Worm (Caenorhabditis elegans) whole organism, early embryonic: ENCODE measurements around the gene F56C9.6.

Source experiments
- ama-1 ChIP-seq: fragments of 150-350 bp; optimal IDR thresholded peaks from 2 replicates; lab custom pipeline; 2014
- ceh-36 ChIP-seq: sonication (generic microtip); optimal IDR thresholded peaks from 2 replicates; lab custom pipeline; 2016; ENCODE audit warnings: missing genetic modification characterization, inconsistent platforms, missing compliant biosample characterization
- flt-1 ChIP-seq: fragments of 200-800 bp; sonication (Bioruptor generic); IDR thresholded peaks from 2 replicates; pipeline ENCODE4 v1.3.6; 2022; ENCODE audit warnings: missing genetic modification characterization, missing compliant biosample characterization
- hmg-4 ChIP-seq: fragments of 200-800 bp; sonication (Bioruptor generic); optimal IDR thresholded peaks from 2 replicates; lab custom pipeline; 2018; ENCODE audit warnings: mild to moderate bottlenecking, missing genetic modification characterization, missing compliant biosample characterization
- tbx-11 ChIP-seq: fragments of 200-800 bp; sonication (Bioruptor generic); IDR thresholded peaks from 2 replicates; pipeline ENCODE4 v1.3.6; 2022; ENCODE audit warnings: missing genetic modification characterization, missing compliant biosample characterization

ce11 chrIII:7290462-7290861 is 20.1 kb downstream of the F56C9.6 start, which contains the start of gene algn-11:
- TF ChIP-seq tbx-11 (GFP tag; lab: Robert Waterston, UW) (no peak), flt-1 (no peak), ama-1 (lab: Kevin White, UChicago) (no peak), hmg-4 (no peak), ceh-36 (no peak)
